Fruit fly (Drosophila melanogaster) whole organism, wandering third instar larva: Measurements from ENCODE around the gene CG33635.

Experiments
- CG32264 ChIP-seq: fragments of 200-800 bp; sonication (Bioruptor generic); optimal IDR thresholded peaks from 2 replicates; lab custom pipeline; 2016; ENCODE audit warnings: missing biosample characterization, missing genetic modification characterization
- CrebA ChIP-seq: fragments of 200-800 bp; sonication (Bioruptor generic); optimal IDR thresholded peaks from 2 replicates; lab custom pipeline; 2016; ENCODE audit warnings: missing biosample characterization, mild to moderate bottlenecking, missing genetic modification characterization, borderline replicate concordance
- Dif ChIP-seq: fragments of 200-275, 200-300 bp; sonication (Bioruptor generic); optimal IDR thresholded peaks from 2 replicates; lab custom pipeline; 2018; ENCODE audit warnings: missing biosample characterization, missing genetic modification characterization; ENCODE audit not compliant: partially characterized antibody
- Hnf4 ChIP-seq: fragments of 200-800 bp; sonication (Bioruptor generic); optimal IDR thresholded peaks from 2 replicates; lab custom pipeline; 2016; ENCODE audit warnings: missing biosample characterization, mild to moderate bottlenecking, missing genetic modification characterization
- dsf ChIP-seq: sonication (Bioruptor generic); optimal IDR thresholded peaks from 2 replicates; lab custom pipeline; 2016; ENCODE audit warnings: missing biosample characterization, missing genetic modification characterization, borderline replicate concordance
- foxo ChIP-seq, 2 experiments: fragments of 200-800 bp; sonication (Bioruptor generic); optimal IDR thresholded peaks; 2 replicates in 1 of 2; 3 replicates in 1 of 2; lab custom pipeline; 2016 to 2017; ENCODE audit warnings: missing biosample characterization in 2 of 2, missing genetic modification characterization in 2 of 2
- h ChIP-seq: fragments of 200-800 bp; sonication (Bioruptor generic); optimal IDR thresholded peaks from 3 replicates; lab custom pipeline; 2016; ENCODE audit warnings: missing biosample characterization, mild to moderate bottlenecking, missing genetic modification characterization
- jim ChIP-seq: fragments of 175-275, 200-325 bp; sonication (Bioruptor generic); optimal IDR thresholded peaks from 2 replicates; lab custom pipeline; 2016; ENCODE audit warnings: missing biosample characterization, mild to moderate bottlenecking, missing genetic modification characterization
- sage ChIP-seq: fragments of 200-800 bp; sonication (Bioruptor generic); optimal IDR thresholded peaks from 2 replicates; lab custom pipeline; 2016; ENCODE audit warnings: missing biosample characterization, mild to moderate bottlenecking, missing genetic modification characterization
- tai ChIP-seq: sonication (Bioruptor generic); optimal IDR thresholded peaks from 2 replicates; lab custom pipeline; 2016; ENCODE audit warnings: missing biosample characterization, missing genetic modification characterization
- usp ChIP-seq: fragments of >200 bp; optimal IDR thresholded peaks from 2 replicates; lab custom pipeline; 2017; ENCODE audit warnings: missing biosample characterization, missing genetic modification characterization
- woc ChIP-seq: sonication (Bioruptor generic); optimal IDR thresholded peaks from 2 replicates; lab custom pipeline; 2016; ENCODE audit warnings: missing biosample characterization, mild to moderate bottlenecking, missing genetic modification characterization

DNA sequence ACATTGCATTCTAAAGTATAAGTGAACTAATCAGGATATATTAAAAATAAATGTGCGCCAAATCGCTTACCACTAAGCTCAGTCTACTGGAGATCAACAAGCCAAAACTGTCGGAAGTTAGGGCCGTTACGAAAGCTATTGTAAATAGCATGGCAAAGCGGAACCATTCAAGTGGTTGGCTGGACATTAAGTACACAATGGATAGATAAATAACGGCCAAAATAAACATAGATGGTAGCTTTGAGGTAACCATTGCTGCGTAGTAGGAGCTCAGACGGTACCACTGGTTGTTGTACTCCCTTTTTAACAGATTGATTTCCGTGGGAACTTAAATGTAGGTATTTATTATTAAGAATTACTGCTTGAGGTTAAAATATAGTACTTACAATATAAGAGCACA lies 40.7 kb downstream of the CG33635 start:
- TF ChIP-seq h (GFP tag; lab: Kevin White, UChicago), result no peak
- no peak for TF ChIP-seq woc (GFP tag; lab: Kevin White, UChicago)
- no peak for TF ChIP-seq dsf (GFP tag; lab: Kevin White, UChicago)
- TF ChIP-seq sage (GFP tag; lab: Kevin White, UChicago), result no peak
- TF ChIP-seq Dif (GFP tag; lab: Kevin White, UChicago), result no peak
- no peak for TF ChIP-seq Hnf4 (GFP tag; lab: Kevin White, UChicago)
- no peak for TF ChIP-seq foxo (GFP tag; optimal IDR thresholded peaks at IDR 0.05; lab: Kevin White, UChicago)
- no peak for TF ChIP-seq CG32264 (GFP tag; lab: Kevin White, UChicago)
- TF ChIP-seq usp (GFP tag; lab: Kevin White, UChicago), result no peak
- no peak for TF ChIP-seq jim
- no peak for TF ChIP-seq tai (GFP tag; lab: Kevin White, UChicago)
- no peak for TF ChIP-seq CrebA (GFP tag; lab: Kevin White, UChicago)
